Worm (Caenorhabditis elegans) whole organism, L1 larva: ENCODE results near the gene Y71H10B.1.
A peak's percentile ranks its signal among the peaks of the same experiment; 100 is the strongest.

ENCODE experiments used
- C34B4.2 ChIP-seq: sonication (generic microtip); optimal IDR thresholded peaks from 2 replicates; lab custom pipeline; 2017; ENCODE audit warnings: mild to moderate bottlenecking, missing genetic modification characterization, missing compliant biosample characterization
- F16B12.6 ChIP-seq: fragments of 150-350 bp; optimal IDR thresholded peaks from 2 replicates; lab custom pipeline; 2014; ENCODE audit warnings: missing biosample characterization, missing genetic modification characterization
- aly-2 ChIP-seq: fragments of 150-350 bp; optimal IDR thresholded peaks from 2 replicates; lab custom pipeline; 2014; ENCODE audit warnings: missing biosample characterization, missing genetic modification characterization
- ama-1 ChIP-seq: fragments of 150-350 bp; optimal IDR thresholded peaks from 2 replicates; lab custom pipeline; 2014
- blmp-1 ChIP-seq: fragments of 150-350 bp; optimal IDR thresholded peaks from 2 replicates; lab custom pipeline; 2014; ENCODE audit warnings: missing biosample characterization, missing genetic modification characterization
- ceh-88 ChIP-seq: fragments of 200-800 bp; sonication (Bioruptor generic); IDR thresholded peaks from 2 replicates; pipeline ENCODE4 v1.3.6; 2022; ENCODE audit warnings: missing genetic modification characterization, missing compliant biosample characterization
- ceh-90 ChIP-seq: sonication (generic microtip); optimal IDR thresholded peaks from 2 replicates; lab custom pipeline; 2016; ENCODE audit warnings: missing genetic modification characterization, missing compliant biosample characterization
- ces-1 ChIP-seq: fragments of 150-350 bp; optimal IDR thresholded peaks from 2 replicates; lab custom pipeline; 2014; ENCODE audit warnings: missing biosample characterization, missing genetic modification reagents, missing genetic modification characterization
- dpl-1 ChIP-seq, 3 experiments: fragments of 150-350 bp in 2 of 3; sonication (generic microtip) in 1 of 3; optimal IDR thresholded peaks; 2 replicates each; lab custom pipeline; 2014 to 2017; ENCODE audit warnings: missing biosample characterization in 3 of 3, missing genetic modification characterization in 3 of 3, missing genetic modification reagents in 3 of 3
- dsc-1 ChIP-seq: sonication (generic microtip); optimal IDR thresholded peaks from 2 replicates; lab custom pipeline; 2016; ENCODE audit warnings: mild to moderate bottlenecking, missing genetic modification characterization, missing compliant biosample characterization
- efl-1 ChIP-seq, 4 experiments: fragments of 150-350 bp; optimal IDR thresholded peaks in 3 of 4; peaks in 1 of 4; 1 replicate in 1 of 4; 2 replicates in 3 of 4; lab custom pipeline; 2014; ENCODE audit warnings: missing biosample characterization in 2 of 4, missing genetic modification characterization in 2 of 4, missing genetic modification reagents in 2 of 4
- elt-3 ChIP-seq, 6 experiments: fragments of 150-350 bp in 1 of 6; sonication (generic microtip); optimal IDR thresholded peaks; 2 replicates each; lab custom pipeline; 2017 to 2018; ENCODE audit warnings: missing biosample characterization in 6 of 6, missing genetic modification characterization in 6 of 6, inconsistent platforms in 1 of 6
- fkh-8 ChIP-seq: sonication (generic microtip); optimal IDR thresholded peaks from 2 replicates; lab custom pipeline; 2016; ENCODE audit warnings: mild to moderate bottlenecking, missing genetic modification characterization, missing compliant biosample characterization
- fos-1 ChIP-seq: fragments of 150-350 bp; optimal IDR thresholded peaks from 2 replicates; lab custom pipeline; 2014; ENCODE audit warnings: missing biosample characterization, missing genetic modification characterization
- hlh-4 ChIP-seq: sonication (generic microtip); optimal IDR thresholded peaks from 2 replicates; lab custom pipeline; 2016; ENCODE audit warnings: mild to moderate bottlenecking, missing genetic modification characterization, missing compliant biosample characterization
- jun-1 ChIP-seq: fragments of 150-350 bp; optimal IDR thresholded peaks from 2 replicates; lab custom pipeline; 2014; ENCODE audit warnings: missing biosample characterization, missing genetic modification reagents, missing genetic modification characterization
- lin-14 ChIP-seq: fragments of 200-800 bp; sonication (Bioruptor generic); optimal IDR thresholded peaks from 2 replicates; lab custom pipeline; 2018; ENCODE audit warnings: mild to moderate bottlenecking, missing genetic modification characterization, moderate library complexity, missing compliant biosample characterization
- lin-35 ChIP-seq, 2 experiments: fragments of 150-350 bp; optimal IDR thresholded peaks; 2 replicates each; lab custom pipeline; 2014; ENCODE audit warnings: missing biosample characterization in 2 of 2, missing genetic modification characterization in 2 of 2, missing genetic modification reagents in 2 of 2
- lin-39 ChIP-seq: fragments of 150-350 bp; optimal IDR thresholded peaks from 2 replicates; lab custom pipeline; 2014; ENCODE audit warnings: missing biosample characterization, missing genetic modification reagents, missing genetic modification characterization
- lsy-2 ChIP-seq, 2 experiments: fragments of 150-350 bp; optimal IDR thresholded peaks; 2 replicates each; lab custom pipeline; 2014; ENCODE audit warnings: missing biosample characterization in 2 of 2, missing genetic modification characterization in 2 of 2
- nhr-11 ChIP-seq: fragments of 150-350 bp; optimal IDR thresholded peaks from 2 replicates; lab custom pipeline; 2014; ENCODE audit warnings: missing biosample characterization, missing genetic modification characterization
- nhr-20 ChIP-seq: sonication (generic microtip); optimal IDR thresholded peaks from 2 replicates; lab custom pipeline; 2016; ENCODE audit warnings: mild to moderate bottlenecking, missing genetic modification characterization, missing compliant biosample characterization
- nhr-237 ChIP-seq: fragments of 150-350 bp; optimal IDR thresholded peaks from 2 replicates; lab custom pipeline; 2014; ENCODE audit warnings: missing biosample characterization, missing genetic modification characterization
- nhr-28 ChIP-seq: fragments of 150-350 bp; optimal IDR thresholded peaks from 2 replicates; lab custom pipeline; 2014; ENCODE audit warnings: missing biosample characterization, missing genetic modification characterization
- nhr-47 ChIP-seq: sonication (generic microtip); optimal IDR thresholded peaks from 2 replicates; lab custom pipeline; 2016; ENCODE audit warnings: mild to moderate bottlenecking, missing genetic modification characterization, moderate library complexity, missing compliant biosample characterization
- nhr-71 ChIP-seq: sonication (generic microtip); optimal IDR thresholded peaks from 2 replicates; lab custom pipeline; 2016; ENCODE audit warnings: mild to moderate bottlenecking, missing genetic modification characterization, moderate library complexity, missing compliant biosample characterization
- nhr-76 ChIP-seq: sonication (generic microtip); optimal IDR thresholded peaks from 2 replicates; lab custom pipeline; 2017; ENCODE audit warnings: missing biosample characterization, missing genetic modification characterization
- nhr-84 ChIP-seq: sonication (generic microtip); optimal IDR thresholded peaks from 2 replicates; lab custom pipeline; 2017; ENCODE audit warnings: missing biosample characterization, missing genetic modification characterization
- nhr-85 ChIP-seq: sonication (generic microtip); peaks from one replicate; lab custom pipeline; 2016; ENCODE audit warnings: missing genetic modification characterization, inconsistent platforms, missing compliant biosample characterization
- pag-3 ChIP-seq: sonication (generic microtip); optimal IDR thresholded peaks from 2 replicates; lab custom pipeline; 2017; ENCODE audit warnings: missing genetic modification characterization, mild to moderate bottlenecking, missing compliant biosample characterization, antibody characterized with exemption, borderline replicate concordance; ENCODE audit not compliant: insufficient read depth
- skn-1 ChIP-seq: fragments of 150-350 bp; optimal IDR thresholded peaks from 2 replicates; lab custom pipeline; 2014; ENCODE audit warnings: missing biosample characterization, missing genetic modification characterization
- snu-23 ChIP-seq: sonication (generic microtip); optimal IDR thresholded peaks from 2 replicates; lab custom pipeline; 2016; ENCODE audit warnings: missing genetic modification characterization, missing compliant biosample characterization
- sox-4 ChIP-seq: sonication (generic microtip); optimal IDR thresholded peaks from 2 replicates; lab custom pipeline; 2016; ENCODE audit warnings: missing genetic modification characterization, missing compliant biosample characterization
- sptf-1 ChIP-seq: fragments of 150-350 bp; optimal IDR thresholded peaks from 2 replicates; lab custom pipeline; 2014; ENCODE audit warnings: missing biosample characterization, missing genetic modification characterization
- swsn-7 ChIP-seq: sonication (generic microtip); optimal IDR thresholded peaks from 2 replicates; lab custom pipeline; 2016; ENCODE audit warnings: missing genetic modification characterization, missing compliant biosample characterization
- tbx-2 ChIP-seq: sonication (generic microtip); optimal IDR thresholded peaks from 2 replicates; lab custom pipeline; 2016; ENCODE audit warnings: missing genetic modification characterization, missing compliant biosample characterization
- unc-98 ChIP-seq: fragments of 200-800 bp; sonication (Bioruptor generic); IDR thresholded peaks from 2 replicates; pipeline ENCODE4 v1.3.6; 2022; ENCODE audit warnings: missing genetic modification characterization, missing compliant biosample characterization
- vab-15 ChIP-seq: sonication (generic microtip); optimal IDR thresholded peaks from 2 replicates; lab custom pipeline; 2017; ENCODE audit warnings: missing genotype, mild to moderate bottlenecking, missing genetic modification characterization, missing compliant biosample characterization
- zip-4 ChIP-seq: fragments of 200-800 bp; sonication (Bioruptor generic); optimal IDR thresholded peaks from 2 replicates; lab custom pipeline; 2018; ENCODE audit warnings: mild to moderate bottlenecking, missing genetic modification characterization, moderate library complexity, missing compliant biosample characterization
- ztf-4 ChIP-seq: fragments of 150-350 bp; optimal IDR thresholded peaks from 2 replicates; lab custom pipeline; 2014; ENCODE audit warnings: missing biosample characterization, missing genetic modification characterization

Y71H10B.1 gene

ce11 chrX:2826337-2826736 lies 13.8 kb downstream of the Y71H10B.1 start:
- TF ChIP-seq lin-39 (tag; lab: Kevin White, UChicago) (no peak), hlh-4 (tag; lab: Kevin White, UChicago) (no peak), skn-1 (tag; lab: Kevin White, UChicago) (no peak), pag-3 (tag; lab: Kevin White, UChicago) (no peak), lin-35 (GFP tag; optimal IDR thresholded peaks at IDR 0.05; lab: Kevin White, UChicago) (no peak), dsc-1 (tag; lab: Kevin White, UChicago) (no peak), C34B4.2 (no peak), zip-4 (GFP tag; lab: Kevin White, UChicago) (no peak), nhr-20 (tag; lab: Kevin White, UChicago) (no peak), tbx-2 (tag; lab: Kevin White, UChicago) (no peak), jun-1 (no peak), nhr-28 (tag; lab: Kevin White, UChicago) (no peak), nhr-11 (no peak), nhr-85 (tag; lab: Kevin White, UChicago) (no peak), fkh-8 (tag; lab: Kevin White, UChicago) (no peak), swsn-7 (tag; lab: Kevin White, UChicago) (no peak), snu-23 (GFP tag; lab: Kevin White, UChicago) (no peak), F16B12.6 (tag; lab: Kevin White, UChicago) (no peak), nhr-84 (tag; lab: Kevin White, UChicago) (no peak)

- no peak for TF ChIP-seq blmp-1 (tag; lab: Kevin White, UChicago)
- no peak for TF ChIP-seq ceh-88
- TF ChIP-seq nhr-28 (tag; lab: Kevin White, UChicago): no peak
- no peak for TF ChIP-seq elt-3 (tag; optimal IDR thresholded peaks at IDR 0.05; lab: Kevin White, UChicago)
- no peak for TF ChIP-seq fkh-8 (tag; lab: Kevin White, UChicago)
- TF ChIP-seq ceh-90 (tag; lab: Kevin White, UChicago): no peak
- no peak for TF ChIP-seq fos-1
- no peak for TF ChIP-seq nhr-237 (tag; lab: Kevin White, UChicago)
- no peak for TF ChIP-seq lsy-2 (tag; optimal IDR thresholded peaks at IDR 0.05; lab: Kevin White, UChicago)
- no peak for TF ChIP-seq vab-15
- TF ChIP-seq nhr-76: no peak
- TF ChIP-seq ces-1: no peak
- TF ChIP-seq unc-98: no peak
Observed at ce11 chrX:2820148-2820547, 19.9 kb downstream of the Y71H10B.1 start, which contains the start of gene tsp-6. Gene tsp-6 (plus strand): TSS chrX:2820448.

- no peak for TF ChIP-seq efl-1 (optimal IDR thresholded peaks at IDR 0.05; lab: Kevin White, UChicago)
- TF ChIP-seq efl-1 (GFP tag; optimal IDR thresholded peaks at IDR 0.05 in 1 of 2; lab: Kevin White, UChicago): no peak
- TF ChIP-seq fkh-8 (tag; lab: Kevin White, UChicago): peak; percentile 90
- peak; percentile 45 for TF ChIP-seq sox-4
- peak; percentile 58 for TF ChIP-seq hlh-4 (tag; lab: Kevin White, UChicago)
- TF ChIP-seq nhr-85 (tag; lab: Kevin White, UChicago): no peak
- no peak for TF ChIP-seq dpl-1 (GFP tag; optimal IDR thresholded peaks at IDR 0.05; lab: Kevin White, UChicago)
- TF ChIP-seq nhr-71 (tag; lab: Kevin White, UChicago): peak; percentile 70
- no peak for TF ChIP-seq aly-2 (tag; lab: Kevin White, UChicago)
- TF ChIP-seq ztf-4 (tag; lab: Kevin White, UChicago): peak; percentile 26
- TF ChIP-seq nhr-47 (tag; lab: Kevin White, UChicago): peak; percentile 48
- TF ChIP-seq ama-1: no peak
- peak; percentile 29 for TF ChIP-seq lin-14 (GFP tag; lab: Kevin White, UChicago)
- no peak for TF ChIP-seq sptf-1
Observed at ce11 chrX:2819747-2820146, 20.3 kb downstream of the Y71H10B.1 start.
